Worm (Caenorhabditis elegans): ENCODE results near the gene E02H4.2.

The E02H4.2 gene

DNA sequence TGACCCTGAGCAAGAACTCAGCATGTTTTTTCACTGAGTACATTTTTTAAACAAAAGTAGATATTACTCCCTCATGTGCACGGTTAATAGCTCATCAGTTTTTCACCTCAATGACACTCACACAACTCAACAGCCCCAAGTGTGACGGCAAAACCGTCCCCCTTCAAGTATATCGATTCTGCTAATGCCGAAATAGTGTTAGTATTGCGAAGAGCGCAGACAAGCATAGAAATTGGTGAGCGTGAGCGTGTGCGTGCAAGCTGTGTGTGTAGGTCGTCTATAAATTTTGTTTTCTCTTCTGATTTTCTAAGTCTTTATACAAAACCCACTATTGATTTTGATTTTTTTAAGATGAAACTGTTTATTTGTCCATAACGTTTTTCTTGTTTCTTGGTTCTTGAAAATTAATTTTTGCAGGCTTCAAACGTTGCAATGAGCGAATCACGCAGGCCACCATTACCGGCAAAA is 43.1 kb downstream of the E02H4.2 start, which contains the start of gene K04C1.2:
TSS of gene K04C1.2 (plus strand) at position 418 of the 468 bp plus-strand sequence.
- TF ChIP-seq blmp-1 (tag; optimal IDR thresholded peaks at IDR 0.05): peak; percentile 20
- no peak for TF ChIP-seq mab-9 (GFP tag; IDR thresholded peaks at IDR 0.05)
- TF ChIP-seq sptf-1 (tag; optimal IDR thresholded peaks at IDR 0.05): no peak
- TF ChIP-seq zip-4 (GFP tag; optimal IDR thresholded peaks at IDR 0.05): no peak
- TF ChIP-seq pax-3 (tag; optimal IDR thresholded peaks at IDR 0.05): no peak
- no peak for TF ChIP-seq hlh-4 (tag; optimal IDR thresholded peaks at IDR 0.05)
- no peak for TF ChIP-seq fkh-8 (tag; optimal IDR thresholded peaks at IDR 0.05)
- no peak for TF ChIP-seq nhr-90 (tag; optimal IDR thresholded peaks at IDR 0.05; ENCODE audit: poor library complexity)
- TF ChIP-seq nhr-20 (tag; optimal IDR thresholded peaks at IDR 0.05): peak; percentile 24
- peak; percentile 52 for TF ChIP-seq rnt-1 (tag; optimal IDR thresholded peaks at IDR 0.05)
- no peak for TF ChIP-seq nhr-85 (tag)
- TF ChIP-seq lin-15B (tag; optimal IDR thresholded peaks at IDR 0.05): no peak
- TF ChIP-seq ceh-88 (GFP tag; IDR thresholded peaks at IDR 0.05): no peak
- no peak for TF ChIP-seq fos-1 (tag; optimal IDR thresholded peaks at IDR 0.05)
- no peak for TF ChIP-seq snpc-4 (tag; optimal IDR thresholded peaks at IDR 0.05)
- TF ChIP-seq irx-1 (tag; optimal IDR thresholded peaks at IDR 0.05): no peak
- TF ChIP-seq tlp-1 (tag; optimal IDR thresholded peaks at IDR 0.05): no peak
- TF ChIP-seq ces-1 (GFP tag; optimal IDR thresholded peaks at IDR 0.05): no peak
- no peak for TF ChIP-seq ceh-8 (GFP tag; optimal IDR thresholded peaks at IDR 0.05)
- no peak for TF ChIP-seq elt-2 (tag; optimal IDR thresholded peaks at IDR 0.05)
- no peak for TF ChIP-seq fkh-10 (GFP tag; optimal IDR thresholded peaks at IDR 0.05)
- TF ChIP-seq nhr-11 (tag; optimal IDR thresholded peaks at IDR 0.05): no peak
- TF ChIP-seq C16A3.4 (tag; optimal IDR thresholded peaks at IDR 0.05): no peak
- no peak for TF ChIP-seq aha-1 (tag; optimal IDR thresholded peaks at IDR 0.05)
- peak; percentile 32 to 68 for TF ChIP-seq lin-35 (GFP tag; optimal IDR thresholded peaks at IDR 0.05)
- no peak for TF ChIP-seq egl-27 (tag; optimal IDR thresholded peaks at IDR 0.05)
- no peak for TF ChIP-seq unc-86 (tag; optimal IDR thresholded peaks at IDR 0.05)
- no peak for TF ChIP-seq jun-1 (tag; optimal IDR thresholded peaks at IDR 0.05)
- no peak for TF ChIP-seq F16B12.6 (tag; optimal IDR thresholded peaks at IDR 0.05)
- TF ChIP-seq efl-3 (GFP tag; optimal IDR thresholded peaks at IDR 0.05): no peak
- peak; percentile 52 for TF ChIP-seq lin-14 (GFP tag; optimal IDR thresholded peaks at IDR 0.05)
- TF ChIP-seq nhr-28 (tag; optimal IDR thresholded peaks at IDR 0.05): no peak
- TF ChIP-seq ztf-11 (tag; optimal IDR thresholded peaks at IDR 0.05): no peak
- peak in 1 of 3 experiments; percentile 52 for TF ChIP-seq ceh-82 (tag; optimal IDR thresholded peaks at IDR 0.05)
- TF ChIP-seq lir-3 (tag; optimal IDR thresholded peaks at IDR 0.05; ENCODE audit: poor library complexity): no peak
- TF ChIP-seq fkh-4 (tag; optimal IDR thresholded peaks at IDR 0.05; ENCODE audit: borderline replicate concordance): no peak
- TF ChIP-seq ztf-4 (tag; optimal IDR thresholded peaks at IDR 0.05): no peak
- no peak for TF ChIP-seq nhr-76 (tag; optimal IDR thresholded peaks at IDR 0.05)
- no peak for TF ChIP-seq isw-1 (GFP tag; IDR thresholded peaks at IDR 0.05)
- TF ChIP-seq mep-1 (tag; optimal IDR thresholded peaks at IDR 0.05): peak; percentile 38
- TF ChIP-seq tbx-2 (tag; optimal IDR thresholded peaks at IDR 0.05): no peak
- TF ChIP-seq elt-3 (tag; optimal IDR thresholded peaks at IDR 0.05): peak in 1 of 6 experiments; percentile 5
- no peak for TF ChIP-seq hpl-2 (GFP tag; optimal IDR thresholded peaks at IDR 0.05)
- no peak for TF ChIP-seq nhr-19 (GFP tag; conservative IDR thresholded peaks at IDR 0.05)
- peak; percentile 36 to 38 for TF ChIP-seq lsy-2 (tag; optimal IDR thresholded peaks at IDR 0.05)
- peak; percentile 10 to 20 for TF ChIP-seq efl-1 (optimal IDR thresholded peaks at IDR 0.05)
- TF ChIP-seq efl-1 (GFP tag; optimal IDR thresholded peaks at IDR 0.05 in 1 of 2): peak in 1 of 2 experiments; percentile 33
- no peak for TF ChIP-seq C04F5.9 (tag; optimal IDR thresholded peaks at IDR 0.05)
- no peak for TF ChIP-seq lin-39 (tag; optimal IDR thresholded peaks at IDR 0.05)
- no peak for TF ChIP-seq unc-130 (tag; optimal IDR thresholded peaks at IDR 0.05)
- no peak for TF ChIP-seq vab-15 (tag; optimal IDR thresholded peaks at IDR 0.05)
- TF ChIP-seq snu-23 (GFP tag; optimal IDR thresholded peaks at IDR 0.05): peak; percentile 59
- no peak for TF ChIP-seq xbp-1 (tag; optimal IDR thresholded peaks at IDR 0.05)
- no peak for TF ChIP-seq grh-1 (GFP tag; IDR thresholded peaks at IDR 0.05)
